Fruit fly (Drosophila melanogaster) whole organism, embryonic: ENCODE results near the gene Fbxl4.

Source experiments
- Blimp-1 ChIP-seq: fragments of 200-800 bp; sonication (Bioruptor generic); optimal IDR thresholded peaks from 3 replicates; lab custom pipeline; 2018; ENCODE audit warnings: missing biosample characterization, missing genetic modification characterization, mild to moderate bottlenecking, moderate library complexity, missing genetic modification reagents
- CG11695 ChIP-seq: fragments of 200-800 bp; sonication (Bioruptor generic); IDR thresholded peaks from 3 replicates; pipeline ENCODE4 v1.3.6; 2022; ENCODE audit warnings: missing biosample characterization, missing genetic modification characterization
- CG12659 ChIP-seq: fragments of 200-800 bp; sonication (Bioruptor generic); optimal IDR thresholded peaks from 3 replicates; lab custom pipeline; 2017; ENCODE audit warnings: mild to moderate bottlenecking, missing biosample characterization, missing genetic modification reagents, missing genetic modification characterization
- CG12769 ChIP-seq: fragments of 200-800 bp; sonication (Bioruptor generic); optimal IDR thresholded peaks from 2 replicates; lab custom pipeline; 2019; ENCODE audit warnings: missing biosample characterization, mild to moderate bottlenecking, missing genetic modification characterization, moderate library complexity
- CG13424 ChIP-seq: fragments of 200-800 bp; sonication (Bioruptor generic); optimal IDR thresholded peaks from 2 replicates; lab custom pipeline; 2019; ENCODE audit warnings: missing biosample characterization, mild to moderate bottlenecking, missing genetic modification characterization, moderate library complexity
- CG15011 ChIP-seq: fragments of 200-800 bp; sonication (Bioruptor generic); optimal IDR thresholded peaks from 3 replicates; lab custom pipeline; 2018; ENCODE audit warnings: missing biosample characterization, mild to moderate bottlenecking, missing genetic modification characterization
- CG17359 ChIP-seq: fragments of 200-800 bp; sonication (Bioruptor generic); optimal IDR thresholded peaks from 3 replicates; lab custom pipeline; 2018; ENCODE audit warnings: missing biosample characterization, mild to moderate bottlenecking, missing genetic modification characterization, moderate library complexity
- CG17568 ChIP-seq: fragments of 200-800 bp; sonication (Bioruptor generic); optimal IDR thresholded peaks from 2 replicates; lab custom pipeline; 2018; ENCODE audit warnings: missing biosample characterization, mild to moderate bottlenecking, missing genetic modification characterization, moderate library complexity
- CG17829 ChIP-seq: fragments of 200-800 bp; optimal IDR thresholded peaks from 2 replicates; lab custom pipeline; 2019; ENCODE audit warnings: missing biosample characterization, mild to moderate bottlenecking, missing genetic modification characterization, moderate library complexity
- CG2678 ChIP-seq: fragments of 200-800 bp; sonication (Bioruptor generic); optimal IDR thresholded peaks from 3 replicates; lab custom pipeline; 2019; ENCODE audit warnings: missing biosample characterization, mild to moderate bottlenecking, missing genetic modification characterization, moderate library complexity
- CG2712 ChIP-seq: fragments of 200-800 bp; optimal IDR thresholded peaks from 3 replicates; lab custom pipeline; 2019; ENCODE audit warnings: missing biosample characterization, mild to moderate bottlenecking, missing genetic modification characterization, moderate library complexity
- CG31224 ChIP-seq: fragments of 200-800 bp; sonication (Bioruptor generic); IDR thresholded peaks from 2 replicates; pipeline ENCODE4 v1.3.6; 2022; ENCODE audit warnings: missing biosample characterization, missing genetic modification characterization
- CG3281 ChIP-seq: fragments of 200-800 bp; sonication (Bioruptor generic); optimal IDR thresholded peaks from 3 replicates; lab custom pipeline; 2017; ENCODE audit warnings: missing biosample characterization, mild to moderate bottlenecking, missing genetic modification characterization
- CG6654 ChIP-seq: fragments of 200-800 bp; sonication (Bioruptor generic); optimal IDR thresholded peaks from 2 replicates; lab custom pipeline; 2017; ENCODE audit warnings: missing biosample characterization, mild to moderate bottlenecking, missing genetic modification characterization
- CG8359 ChIP-seq: fragments of 200-800 bp; sonication (Bioruptor generic); optimal IDR thresholded peaks from 2 replicates; lab custom pipeline; 2017; ENCODE audit warnings: missing biosample characterization, mild to moderate bottlenecking, missing genetic modification characterization, borderline replicate concordance
- D ChIP-seq, 2 experiments: fragments of 200-800 bp in 1 of 2; fragments of >200 bp in 1 of 2; sonication (Bioruptor generic) in 1 of 2; optimal IDR thresholded peaks; 2 replicates in 1 of 2; 3 replicates in 1 of 2; lab custom pipeline; 2017; ENCODE audit warnings: mild to moderate bottlenecking in 1 of 2, missing biosample characterization in 1 of 2, missing genetic modification characterization in 1 of 2, missing genetic modification reagents in 1 of 2
- D19B ChIP-seq: fragments of 200-800 bp; sonication (Bioruptor generic); optimal IDR thresholded peaks from 2 replicates; lab custom pipeline; 2017; ENCODE audit warnings: missing biosample characterization, mild to moderate bottlenecking, missing genetic modification characterization
- Dad ChIP-seq: fragments of 200-800 bp; sonication (Bioruptor generic); optimal IDR thresholded peaks from 3 replicates; lab custom pipeline; 2016; ENCODE audit warnings: missing biosample characterization, missing genetic modification characterization
- E2f1 ChIP-seq: fragments of 200-800 bp; sonication (Bioruptor generic); IDR thresholded peaks from 2 replicates; pipeline ENCODE4 v1.3.6; 2022; ENCODE audit warnings: missing biosample characterization, missing genetic modification characterization
- H2.0 ChIP-seq: fragments of 200-800 bp; sonication (Bioruptor generic); IDR thresholded peaks from 2 replicates; pipeline ENCODE4 v1.3.6; 2022; ENCODE audit warnings: missing biosample characterization, missing genetic modification characterization
- HLH4C ChIP-seq: fragments of 200-800 bp; sonication (Bioruptor generic); IDR thresholded peaks from 3 replicates; pipeline ENCODE4 v1.3.6; 2022; ENCODE audit warnings: missing biosample characterization, missing genetic modification characterization; ENCODE audit not compliant: partially characterized antibody
- HmgZ ChIP-seq: fragments of 200-800 bp; sonication (Bioruptor generic); optimal IDR thresholded peaks from 2 replicates; lab custom pipeline; 2018; ENCODE audit warnings: missing biosample characterization, mild to moderate bottlenecking, missing genetic modification characterization
- Hr3 ChIP-seq: fragments of 200-800 bp; sonication (Bioruptor generic); optimal IDR thresholded peaks from 3 replicates; lab custom pipeline; 2016; ENCODE audit warnings: missing biosample characterization, missing genetic modification characterization
- Lhr ChIP-seq: fragments of 200-800 bp; sonication (Bioruptor generic); optimal IDR thresholded peaks from 3 replicates; lab custom pipeline; 2017; ENCODE audit warnings: mild to moderate bottlenecking, missing biosample characterization, missing genetic modification reagents, missing genetic modification characterization
- Lpt ChIP-seq: fragments of >200 bp; optimal IDR thresholded peaks from 2 replicates; lab custom pipeline; 2018; ENCODE audit warnings: missing biosample characterization, missing genetic modification characterization
- Max ChIP-seq: fragments of 200-800 bp; sonication (Bioruptor generic); optimal IDR thresholded peaks from 2 replicates; lab custom pipeline; 2016; ENCODE audit warnings: missing biosample characterization, mild to moderate bottlenecking, missing genetic modification characterization
- Myb ChIP-seq: fragments of 200-800 bp; sonication (Bioruptor generic); optimal IDR thresholded peaks from 2 replicates; lab custom pipeline; 2016; ENCODE audit warnings: missing biosample characterization, missing genetic modification characterization
- Optix ChIP-seq: fragments of 200-800 bp; sonication (Bioruptor generic); IDR thresholded peaks from 3 replicates; pipeline ENCODE4 v1.3.6; 2022; ENCODE audit warnings: missing biosample characterization, missing genetic modification characterization
- Rx ChIP-seq: fragments of 200-800 bp; sonication (Bioruptor generic); IDR thresholded peaks from 2 replicates; pipeline ENCODE4 v1.3.6; 2022; ENCODE audit warnings: missing biosample characterization, missing genetic modification characterization
- Spps ChIP-seq: fragments of 200-800 bp; sonication (Bioruptor generic); optimal IDR thresholded peaks from 2 replicates; lab custom pipeline; 2018; ENCODE audit warnings: missing biosample characterization, mild to moderate bottlenecking, missing genetic modification characterization
- Taf1 ChIP-seq: fragments of 200-800 bp; sonication (Bioruptor generic); IDR thresholded peaks from 2 replicates; pipeline ENCODE4 v1.3.6; 2022; ENCODE audit warnings: missing biosample characterization, missing genetic modification characterization
- YL-1 ChIP-seq: fragments of 200-800 bp; sonication (Bioruptor generic); optimal IDR thresholded peaks from 3 replicates; lab custom pipeline; 2017; ENCODE audit warnings: missing biosample characterization, mild to moderate bottlenecking, missing genetic modification characterization
- ac ChIP-seq: fragments of 200-800 bp; sonication (Bioruptor generic); optimal IDR thresholded peaks from 3 replicates; lab custom pipeline; 2017; ENCODE audit warnings: missing biosample characterization, mild to moderate bottlenecking, missing genetic modification characterization
- aop ChIP-seq: fragments of 200-800 bp; sonication (Bioruptor generic); IDR thresholded peaks from 2 replicates; pipeline ENCODE4 v1.3.6; 2022; ENCODE audit warnings: missing biosample characterization, missing genetic modification characterization
- btn ChIP-seq: fragments of 200-800 bp; sonication (Bioruptor generic); optimal IDR thresholded peaks from 2 replicates; lab custom pipeline; 2016; ENCODE audit warnings: missing biosample characterization, missing genetic modification characterization
- cg ChIP-seq: fragments of 200-800 bp; sonication (Bioruptor generic); optimal IDR thresholded peaks from 3 replicates; lab custom pipeline; 2019; ENCODE audit warnings: missing biosample characterization, mild to moderate bottlenecking, missing genetic modification characterization, moderate library complexity
- dati ChIP-seq: fragments of 200-800 bp; sonication (Bioruptor generic); IDR thresholded peaks from 2 replicates; pipeline ENCODE4 v1.3.6; 2022; ENCODE audit warnings: missing biosample characterization, missing genetic modification characterization
- en ChIP-seq: fragments of 200-800 bp; sonication (Bioruptor generic); optimal IDR thresholded peaks from 2 replicates; lab custom pipeline; 2016; ENCODE audit warnings: missing biosample characterization, missing genetic modification characterization
- gce ChIP-seq: fragments of 200-800 bp; sonication (Bioruptor generic); IDR thresholded peaks from 3 replicates; pipeline ENCODE4 v1.3.6; 2022; ENCODE audit warnings: missing biosample characterization, missing genetic modification characterization
- gcm ChIP-seq: fragments of 200-800 bp; sonication (Bioruptor generic); optimal IDR thresholded peaks from 2 replicates; lab custom pipeline; 2019; ENCODE audit warnings: missing biosample characterization, mild to moderate bottlenecking, missing genetic modification characterization, moderate library complexity
- grn ChIP-seq: fragments of 200-800 bp; sonication (Bioruptor generic); optimal IDR thresholded peaks from 3 replicates; lab custom pipeline; 2017; ENCODE audit warnings: missing biosample characterization, missing genetic modification characterization
- ken ChIP-seq: fragments of 200-800 bp; sonication (Bioruptor generic); IDR thresholded peaks from 3 replicates; pipeline ENCODE4 v1.3.6; 2022; ENCODE audit warnings: missing biosample characterization, missing genetic modification characterization
- oc ChIP-seq: fragments of 200-800 bp; sonication (Bioruptor generic); optimal IDR thresholded peaks from 2 replicates; lab custom pipeline; 2018; ENCODE audit warnings: missing biosample characterization, mild to moderate bottlenecking, missing genetic modification characterization, moderate library complexity
- pfk ChIP-seq: fragments of 200-800 bp; sonication (Bioruptor generic); optimal IDR thresholded peaks from 2 replicates; lab custom pipeline; 2018; ENCODE audit warnings: missing biosample characterization, mild to moderate bottlenecking, missing genetic modification characterization, moderate library complexity
- sens ChIP-seq: fragments of 200-800 bp; sonication (Bioruptor generic); peaks from one replicate; lab custom pipeline; 2016; ENCODE audit warnings: missing biosample characterization, missing genetic modification characterization
- wdn ChIP-seq: fragments of 200-800 bp; sonication (Bioruptor generic); IDR thresholded peaks from 2 replicates; pipeline ENCODE4 v1.3.6; 2022; ENCODE audit warnings: missing biosample characterization, missing genetic modification characterization
- z ChIP-seq: fragments of 200-800 bp; sonication (Bioruptor generic); IDR thresholded peaks from 3 replicates; pipeline ENCODE4 v1.3.6; 2022; ENCODE audit warnings: missing biosample characterization, missing genetic modification characterization
- zen2 ChIP-seq: fragments of 200-800 bp; sonication (Bioruptor generic); IDR thresholded peaks from 3 replicates; pipeline ENCODE4 v1.3.6; 2022; ENCODE audit warnings: missing biosample characterization, missing genetic modification characterization; ENCODE audit not compliant: partially characterized antibody

The Fbxl4 gene

DNA sequence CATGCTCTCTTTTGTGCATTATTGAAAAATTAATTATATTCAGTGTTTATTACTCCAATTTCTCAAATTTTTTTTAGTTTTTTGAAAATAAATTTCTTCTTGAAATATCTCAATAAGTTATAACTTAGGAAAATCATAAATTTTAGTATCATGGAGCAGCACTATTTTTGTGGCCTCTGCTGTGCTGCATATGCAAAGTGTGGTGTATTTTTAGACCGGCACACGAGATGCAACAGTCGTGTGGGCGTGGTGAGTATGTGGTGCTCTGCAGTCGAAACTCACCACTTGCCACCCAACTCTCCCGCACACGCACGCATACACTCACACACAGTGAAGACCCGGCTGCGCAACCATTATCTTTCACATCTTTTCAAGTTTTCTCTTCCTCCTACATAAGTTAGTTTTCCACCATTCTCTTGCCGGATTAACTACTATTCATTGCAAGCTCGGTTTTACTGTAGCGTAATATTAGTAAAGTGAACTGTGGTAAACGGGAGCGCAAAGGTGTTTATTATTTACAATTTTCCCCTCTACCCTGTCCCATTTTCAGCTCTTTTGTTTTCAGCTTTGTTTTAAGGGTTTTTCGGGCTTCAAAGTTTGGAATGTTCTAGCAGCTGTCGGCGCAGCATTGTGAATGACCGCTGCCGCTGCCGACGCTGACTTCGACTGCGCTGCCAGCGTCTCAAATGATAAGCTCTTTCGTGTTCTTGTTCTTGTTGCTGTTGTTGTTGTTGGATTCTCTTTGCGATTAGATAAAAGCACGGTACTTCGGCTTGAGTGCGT, 29.1 kb downstream of the Fbxl4 start (continued):
- TF ChIP-seq CG12659 (GFP tag; lab: Kevin White, UChicago) (peak; percentile 48), Taf1 (GFP tag; lab: Robert Waterston, UW) (no peak), ken (GFP tag; lab: Robert Waterston, UW) (no peak; the same call in 2 of the 3 replicates), Spps (tag; lab: Kevin White, UChicago) (peak; percentile 63), CG15011 (peak; percentile 24), D19B (no peak), D (optimal IDR thresholded peaks at IDR 0.05; lab: Kevin White, UChicago) (no peak), D (GFP tag; optimal IDR thresholded peaks at IDR 0.05; lab: Kevin White, UChicago) (peak; percentile 75), grn (GFP tag; lab: Kevin White, UChicago) (peak; percentile 83), E2f1 (GFP tag; lab: Robert Waterston, UW) (peak; percentile 29; the same call in 1 of the 2 replicates), Dad (GFP tag; lab: Kevin White, UChicago) (peak; percentile 2), Optix (GFP tag; lab: Robert Waterston, UW) (peak; percentile 51; the same call in 1 of the 3 replicates), aop (no peak), CG2678 (tag; lab: Kevin White, UChicago) (peak; percentile 76), CG17829 (tag; lab: Kevin White, UChicago) (peak; percentile 60), H2.0 (peak; percentile 47), CG13424 (tag; lab: Kevin White, UChicago) (peak; percentile 65), ac (GFP tag; lab: Kevin White, UChicago) (peak; percentile 22), wdn (GFP tag; lab: Robert Waterston, UW) (no peak), CG12769 (tag; lab: Kevin White, UChicago) (peak; percentile 0), dati (GFP tag; lab: Robert Waterston, UW) (no peak), btn (GFP tag; lab: Kevin White, UChicago) (no peak), CG6654 (GFP tag; lab: Kevin White, UChicago) (no peak), Rx (no peak), gcm (GFP tag; lab: Kevin White, UChicago) (peak; percentile 68), HmgZ (no peak), CG11695 (GFP tag; lab: Robert Waterston, UW) (peak; percentile 69; the same call in 2 of the 3 replicates), gce (GFP tag; lab: Robert Waterston, UW) (peak; percentile 73; the same call in 1 of the 3 replicates), en (GFP tag; lab: Kevin White, UChicago) (peak; percentile 21), CG3281 (GFP tag; lab: Kevin White, UChicago) (peak; percentile 29), CG17568 (GFP tag; lab: Kevin White, UChicago) (no peak), Myb (peak; percentile 1), Blimp-1 (GFP tag; lab: Kevin White, UChicago) (peak; percentile 77), Max (peak; percentile 5), oc (tag; lab: Kevin White, UChicago) (no peak), YL-1 (peak; percentile 0), sens (GFP tag; lab: Kevin White, UChicago) (peak; percentile 93), CG31224 (no peak), CG2712 (tag; lab: Kevin White, UChicago) (peak; percentile 71), CG17359 (tag; lab: Kevin White, UChicago) (peak; percentile 82), HLH4C (GFP tag; lab: Robert Waterston, UW) (no peak), Lhr (GFP tag; lab: Kevin White, UChicago) (no peak), cg (peak; percentile 63), z (no peak), pfk (GFP tag; lab: Kevin White, UChicago) (no peak), CG8359 (GFP tag; lab: Kevin White, UChicago) (peak; percentile 60), Hr3 (GFP tag; lab: Kevin White, UChicago) (peak; percentile 46), zen2 (GFP tag; lab: Robert Waterston, UW) (no peak), Lpt (GFP tag; lab: Kevin White, UChicago) (no peak)
